Fruit fly (Drosophila melanogaster): ENCODE data around the gene CG31140.

The CG31140 gene

dm6 chr3R:23928950-23929602, 33.9 kb upstream of the CG31140 start, which contains the start of the genes CG43998, CG43999 and CG31142 (continued):
- TF ChIP-seq CG1603 (tag; optimal IDR thresholded peaks at IDR 0.05) (no peak), Dp (GFP tag; optimal IDR thresholded peaks at IDR 0.05) (peak; percentile 53), grau (tag; optimal IDR thresholded peaks at IDR 0.05) (no peak), NFAT (GFP tag; IDR thresholded peaks at IDR 0.05) (no peak), Adf1 (GFP tag; IDR thresholded peaks at IDR 0.05) (no peak), lab (GFP tag; optimal IDR thresholded peaks at IDR 0.05) (no peak), pzg (GFP tag; optimal IDR thresholded peaks at IDR 0.05) (peak; percentile 53), CG32772 (GFP tag; IDR thresholded peaks at IDR 0.05) (no peak), Chrac-16 (GFP tag; optimal IDR thresholded peaks at IDR 0.05) (no peak), dimm (GFP tag; IDR thresholded peaks at IDR 0.05) (no peak), CG10274 (GFP tag; optimal IDR thresholded peaks at IDR 0.05) (peak; percentile 15), Awh (GFP tag; IDR thresholded peaks at IDR 0.05) (no peak), Elba2 (GFP tag; optimal IDR thresholded peaks at IDR 0.05) (no peak), NC2β (GFP tag; optimal IDR thresholded peaks at IDR 0.05) (no peak), CG13123 (GFP tag; optimal IDR thresholded peaks at IDR 0.05) (no peak), CG8281 (tag; optimal IDR thresholded peaks at IDR 0.05) (no peak), CG14667 (GFP tag; IDR thresholded peaks at IDR 0.05) (no peak), Vsx1 (GFP tag; optimal IDR thresholded peaks at IDR 0.05) (no peak), nerfin-2 (GFP tag; IDR thresholded peaks at IDR 0.05; ENCODE audit: partially characterized antibody) (no peak), CG6254 (GFP tag; optimal IDR thresholded peaks at IDR 0.05) (no peak), CG12104 (GFP tag; optimal IDR thresholded peaks at IDR 0.05) (no peak), wek (GFP tag; optimal IDR thresholded peaks at IDR 0.05) (no peak), CG8924 (tag; optimal IDR thresholded peaks at IDR 0.05) (no peak), Trl (optimal IDR thresholded peaks at IDR 0.05) (no peak), Trl (GFP tag; optimal IDR thresholded peaks at IDR 0.05) (no peak), Dip2 (GFP tag; IDR thresholded peaks at IDR 0.05) (no peak), exex (tag; optimal IDR thresholded peaks at IDR 0.05) (no peak), CG9727 (GFP tag; optimal IDR thresholded peaks at IDR 0.05) (no peak), MESR4 (GFP tag; optimal IDR thresholded peaks at IDR 0.05) (peak; percentile 13), Lpt (GFP tag; optimal IDR thresholded peaks at IDR 0.05) (no peak), sd (tag; optimal IDR thresholded peaks at IDR 0.05) (peak; percentile 24), Kr (GFP tag; optimal IDR thresholded peaks at IDR 0.05) (no peak), CG10321 (GFP tag; IDR thresholded peaks at IDR 0.05) (no peak), pum (GFP tag; optimal IDR thresholded peaks at IDR 0.05) (no peak), Opbp (GFP tag; IDR thresholded peaks at IDR 0.05; ENCODE audit: partially characterized antibody) (no peak), Bdp1 (GFP tag; optimal IDR thresholded peaks at IDR 0.05) (no peak), CG17328 (GFP tag; IDR thresholded peaks at IDR 0.05) (no peak), CG5245 (GFP tag; optimal IDR thresholded peaks at IDR 0.05) (no peak), ham (GFP tag; IDR thresholded peaks at IDR 0.05) (no peak), Rx (GFP tag; IDR thresholded peaks at IDR 0.05) (no peak), CG6689 (GFP tag; IDR thresholded peaks at IDR 0.05) (no peak), crol (GFP tag; IDR thresholded peaks at IDR 0.05) (no peak), CG13296 (GFP tag; optimal IDR thresholded peaks at IDR 0.05) (no peak), CG13287 (GFP tag; IDR thresholded peaks at IDR 0.05; ENCODE audit: partially characterized antibody) (no peak), CG13624 (GFP tag; optimal IDR thresholded peaks at IDR 0.05) (no peak), nerfin-1 (tag; optimal IDR thresholded peaks at IDR 0.05) (no peak), CG11247 (GFP tag; IDR thresholded peaks at IDR 0.05) (no peak), CG7556 (GFP tag; optimal IDR thresholded peaks at IDR 0.05) (no peak), CG1602 (GFP tag; optimal IDR thresholded peaks at IDR 0.05) (no peak), Bteb2 (GFP tag; optimal IDR thresholded peaks at IDR 0.05) (no peak), h (optimal IDR thresholded peaks at IDR 0.05) (no peak), mirr (GFP tag; optimal IDR thresholded peaks at IDR 0.05) (no peak)

All from whole organism, embryonic.